Worm (Caenorhabditis elegans) whole organism, L1 larva: ENCODE data around the gene ZK355.3.
A peak's percentile ranks its signal among the peaks of the same experiment; 100 is the strongest.

Experiments used
- C16A3.4 ChIP-seq: fragments of 150-350 bp; optimal IDR thresholded peaks from 2 replicates; lab custom pipeline; 2014; ENCODE audit warnings: missing biosample characterization, missing genetic modification characterization
- F16B12.6 ChIP-seq: fragments of 150-350 bp; optimal IDR thresholded peaks from 2 replicates; lab custom pipeline; 2014; ENCODE audit warnings: missing biosample characterization, missing genetic modification characterization
- Y116A8C.19 ChIP-seq: sonication (generic microtip); optimal IDR thresholded peaks from 2 replicates; lab custom pipeline; 2016; ENCODE audit warnings: missing compliant biosample characterization, missing genetic modification characterization, borderline replicate concordance
- aha-1 ChIP-seq: fragments of 150-350 bp; optimal IDR thresholded peaks from 2 replicates; lab custom pipeline; 2014; ENCODE audit warnings: missing biosample characterization, missing genetic modification characterization
- alr-1 ChIP-seq: fragments of 200-800 bp; sonication (Bioruptor generic); optimal IDR thresholded peaks from 2 replicates; lab custom pipeline; 2018; ENCODE audit warnings: borderline replicate concordance, mild to moderate bottlenecking, missing genetic modification characterization, missing compliant biosample characterization
- ceh-63 ChIP-seq: fragments of 200-800 bp; sonication (Bioruptor generic); optimal IDR thresholded peaks from 2 replicates; lab custom pipeline; 2018; ENCODE audit warnings: mild to moderate bottlenecking, missing genetic modification characterization, missing compliant biosample characterization
- ceh-8 ChIP-seq: fragments of 200-800 bp; sonication (Bioruptor generic); optimal IDR thresholded peaks from 2 replicates; lab custom pipeline; 2018; ENCODE audit warnings: mild to moderate bottlenecking, missing genetic modification characterization, moderate library complexity, missing compliant biosample characterization
- ceh-82 ChIP-seq, 3 experiments: fragments of 150-350 bp in 1 of 3; sonication (generic microtip) in 2 of 3; optimal IDR thresholded peaks; 2 replicates each; lab custom pipeline; 2014 to 2017; ENCODE audit warnings: missing biosample characterization in 3 of 3, missing genetic modification characterization in 3 of 3
- ceh-88 ChIP-seq: fragments of 200-800 bp; sonication (Bioruptor generic); IDR thresholded peaks from 2 replicates; pipeline ENCODE4 v1.3.6; 2022; ENCODE audit warnings: missing genetic modification characterization, missing compliant biosample characterization
- ceh-90 ChIP-seq: sonication (generic microtip); optimal IDR thresholded peaks from 2 replicates; lab custom pipeline; 2016; ENCODE audit warnings: missing genetic modification characterization, missing compliant biosample characterization
- ces-1 ChIP-seq: fragments of 150-350 bp; optimal IDR thresholded peaks from 2 replicates; lab custom pipeline; 2014; ENCODE audit warnings: missing biosample characterization, missing genetic modification reagents, missing genetic modification characterization
- efl-1 ChIP-seq, 4 experiments: fragments of 150-350 bp; optimal IDR thresholded peaks in 3 of 4; peaks in 1 of 4; 1 replicate in 1 of 4; 2 replicates in 3 of 4; lab custom pipeline; 2014; ENCODE audit warnings: missing biosample characterization in 2 of 4, missing genetic modification characterization in 2 of 4, missing genetic modification reagents in 2 of 4
- efl-3 ChIP-seq: fragments of 200-800 bp; sonication (Bioruptor generic); optimal IDR thresholded peaks from 2 replicates; lab custom pipeline; 2018; ENCODE audit warnings: mild to moderate bottlenecking, missing genetic modification characterization, missing compliant biosample characterization
- elt-2 ChIP-seq: sonication (generic microtip); optimal IDR thresholded peaks from 2 replicates; lab custom pipeline; 2016; ENCODE audit warnings: missing genetic modification characterization, mild to moderate bottlenecking, inconsistent platforms, missing compliant biosample characterization, missing genetic modification reagents
- ets-5 ChIP-seq: fragments of 200-800 bp; sonication (Bioruptor generic); IDR thresholded peaks from 2 replicates; pipeline ENCODE4 v1.3.6; 2022; ENCODE audit warnings: missing genetic modification characterization, missing compliant biosample characterization
- fkh-10 ChIP-seq: sonication (generic microtip); optimal IDR thresholded peaks from 2 replicates; lab custom pipeline; 2017; ENCODE audit warnings: missing biosample characterization, missing genetic modification reagents, missing genetic modification characterization
- fkh-8 ChIP-seq: sonication (generic microtip); optimal IDR thresholded peaks from 2 replicates; lab custom pipeline; 2016; ENCODE audit warnings: mild to moderate bottlenecking, missing genetic modification characterization, missing compliant biosample characterization
- hlh-17 ChIP-seq: fragments of 200-800 bp; sonication (Bioruptor generic); optimal IDR thresholded peaks from 2 replicates; lab custom pipeline; 2018; ENCODE audit warnings: missing genetic modification characterization, mild to moderate bottlenecking, missing compliant biosample characterization, moderate library complexity, borderline replicate concordance
- hlh-4 ChIP-seq: sonication (generic microtip); optimal IDR thresholded peaks from 2 replicates; lab custom pipeline; 2016; ENCODE audit warnings: mild to moderate bottlenecking, missing genetic modification characterization, missing compliant biosample characterization
- hpl-2 ChIP-seq: fragments of 150-350 bp; optimal IDR thresholded peaks from 2 replicates; lab custom pipeline; 2014; ENCODE audit warnings: missing biosample characterization, missing genetic modification reagents, missing genetic modification characterization
- isw-1 ChIP-seq: fragments of 200-800 bp; sonication (Bioruptor generic); IDR thresholded peaks from 2 replicates; pipeline ENCODE4 v1.3.6; 2022; ENCODE audit warnings: missing genetic modification characterization, missing compliant biosample characterization
- jun-1 ChIP-seq: fragments of 150-350 bp; optimal IDR thresholded peaks from 2 replicates; lab custom pipeline; 2014; ENCODE audit warnings: missing biosample characterization, missing genetic modification reagents, missing genetic modification characterization
- lin-13 ChIP-seq: fragments of 150-350 bp; optimal IDR thresholded peaks from 2 replicates; lab custom pipeline; 2014; ENCODE audit warnings: missing biosample characterization, missing genetic modification reagents, missing genetic modification characterization
- lin-14 ChIP-seq: fragments of 200-800 bp; sonication (Bioruptor generic); optimal IDR thresholded peaks from 2 replicates; lab custom pipeline; 2018; ENCODE audit warnings: mild to moderate bottlenecking, missing genetic modification characterization, moderate library complexity, missing compliant biosample characterization
- lir-3 ChIP-seq: sonication (generic microtip); optimal IDR thresholded peaks from 2 replicates; lab custom pipeline; 2016; ENCODE audit warnings: mild to moderate bottlenecking, missing genetic modification characterization, moderate library complexity, missing compliant biosample characterization; ENCODE audit not compliant: poor library complexity
- mab-9 ChIP-seq: fragments of 200-800 bp; sonication (Bioruptor generic); IDR thresholded peaks from 2 replicates; pipeline ENCODE4 v1.3.6; 2022; ENCODE audit warnings: missing genetic modification reagents, missing genetic modification characterization, missing compliant biosample characterization
- mef-2 ChIP-seq: fragments of 150-350 bp; optimal IDR thresholded peaks from 2 replicates; lab custom pipeline; 2014; ENCODE audit warnings: missing biosample characterization, missing genetic modification characterization
- nhr-11 ChIP-seq: fragments of 150-350 bp; optimal IDR thresholded peaks from 2 replicates; lab custom pipeline; 2014; ENCODE audit warnings: missing biosample characterization, missing genetic modification characterization
- nhr-12 ChIP-seq: sonication (generic microtip); optimal IDR thresholded peaks from 2 replicates; lab custom pipeline; 2017; ENCODE audit warnings: missing biosample characterization, missing genetic modification characterization
- nhr-20 ChIP-seq: sonication (generic microtip); optimal IDR thresholded peaks from 2 replicates; lab custom pipeline; 2016; ENCODE audit warnings: mild to moderate bottlenecking, missing genetic modification characterization, missing compliant biosample characterization
- nhr-237 ChIP-seq: fragments of 150-350 bp; optimal IDR thresholded peaks from 2 replicates; lab custom pipeline; 2014; ENCODE audit warnings: missing biosample characterization, missing genetic modification characterization
- nhr-71 ChIP-seq: sonication (generic microtip); optimal IDR thresholded peaks from 2 replicates; lab custom pipeline; 2016; ENCODE audit warnings: mild to moderate bottlenecking, missing genetic modification characterization, moderate library complexity, missing compliant biosample characterization
- nhr-77 ChIP-seq: fragments of 150-350 bp; optimal IDR thresholded peaks from 2 replicates; lab custom pipeline; 2014; ENCODE audit warnings: missing biosample characterization, missing genetic modification characterization
- nhr-84 ChIP-seq: sonication (generic microtip); optimal IDR thresholded peaks from 2 replicates; lab custom pipeline; 2017; ENCODE audit warnings: missing biosample characterization, missing genetic modification characterization
- nhr-85 ChIP-seq: sonication (generic microtip); peaks from one replicate; lab custom pipeline; 2016; ENCODE audit warnings: missing genetic modification characterization, inconsistent platforms, missing compliant biosample characterization
- pag-3 ChIP-seq: sonication (generic microtip); optimal IDR thresholded peaks from 2 replicates; lab custom pipeline; 2017; ENCODE audit warnings: missing genetic modification characterization, mild to moderate bottlenecking, missing compliant biosample characterization, antibody characterized with exemption, borderline replicate concordance; ENCODE audit not compliant: insufficient read depth
- pax-3 ChIP-seq: fragments of 200-800 bp; sonication (Bioruptor generic); optimal IDR thresholded peaks from 2 replicates; lab custom pipeline; 2018; ENCODE audit warnings: mild to moderate bottlenecking, missing genetic modification characterization, moderate library complexity, missing compliant biosample characterization
- pqm-1 ChIP-seq: sonication (generic microtip); optimal IDR thresholded peaks from 3 replicates; lab custom pipeline; 2017; ENCODE audit warnings: missing biosample characterization, missing genetic modification characterization
- rnt-1 ChIP-seq: sonication (generic microtip); optimal IDR thresholded peaks from 2 replicates; lab custom pipeline; 2016; ENCODE audit warnings: mild to moderate bottlenecking, missing genetic modification characterization, moderate library complexity, missing compliant biosample characterization
- sox-4 ChIP-seq: sonication (generic microtip); optimal IDR thresholded peaks from 2 replicates; lab custom pipeline; 2016; ENCODE audit warnings: missing genetic modification characterization, missing compliant biosample characterization
- sptf-1 ChIP-seq: fragments of 150-350 bp; optimal IDR thresholded peaks from 2 replicates; lab custom pipeline; 2014; ENCODE audit warnings: missing biosample characterization, missing genetic modification characterization
- swsn-7 ChIP-seq: sonication (generic microtip); optimal IDR thresholded peaks from 2 replicates; lab custom pipeline; 2016; ENCODE audit warnings: missing genetic modification characterization, missing compliant biosample characterization
- tbx-2 ChIP-seq: sonication (generic microtip); optimal IDR thresholded peaks from 2 replicates; lab custom pipeline; 2016; ENCODE audit warnings: missing genetic modification characterization, missing compliant biosample characterization
- tlp-1 ChIP-seq: fragments of 150-350 bp; optimal IDR thresholded peaks from 2 replicates; lab custom pipeline; 2014; ENCODE audit warnings: missing biosample characterization, missing genetic modification characterization
- unc-86 ChIP-seq: sonication (generic microtip); optimal IDR thresholded peaks from 2 replicates; lab custom pipeline; 2016; ENCODE audit warnings: missing genetic modification characterization, missing compliant biosample characterization
- unc-98 ChIP-seq: fragments of 200-800 bp; sonication (Bioruptor generic); IDR thresholded peaks from 2 replicates; pipeline ENCODE4 v1.3.6; 2022; ENCODE audit warnings: missing genetic modification characterization, missing compliant biosample characterization
- vab-15 ChIP-seq: sonication (generic microtip); optimal IDR thresholded peaks from 2 replicates; lab custom pipeline; 2017; ENCODE audit warnings: missing genotype, mild to moderate bottlenecking, missing genetic modification characterization, missing compliant biosample characterization
- xbp-1 ChIP-seq: sonication (generic microtip); optimal IDR thresholded peaks from 2 replicates; lab custom pipeline; 2016; ENCODE audit warnings: missing genetic modification characterization, missing compliant biosample characterization
- zag-1 ChIP-seq: fragments of 150-350 bp; optimal IDR thresholded peaks from 2 replicates; lab custom pipeline; 2014; ENCODE audit warnings: missing biosample characterization, missing genetic modification characterization
- zip-4 ChIP-seq: fragments of 200-800 bp; sonication (Bioruptor generic); optimal IDR thresholded peaks from 2 replicates; lab custom pipeline; 2018; ENCODE audit warnings: mild to moderate bottlenecking, missing genetic modification characterization, moderate library complexity, missing compliant biosample characterization
- ztf-11 ChIP-seq, 2 experiments: sonication (generic microtip); optimal IDR thresholded peaks; 2 replicates each; lab custom pipeline; 2016 to 2017; ENCODE audit warnings: missing genetic modification characterization in 2 of 2, missing biosample characterization in 1 of 2, missing compliant biosample characterization in 1 of 2

Gene ZK355.3

ce11 chrII:2973940-2974402 lies 46.5 kb upstream of the ZK355.3 start:
- TF ChIP-seq fkh-8 (tag; lab: Kevin White, UChicago) (peak; percentile 97), nhr-20 (peak; percentile 94), pqm-1 (tag; lab: Kevin White, UChicago) (no peak), mab-9 (GFP tag; lab: Robert Waterston, UW) (peak; percentile 99), isw-1 (peak; percentile 95), tlp-1 (tag; lab: Kevin White, UChicago) (no peak), aha-1 (peak; percentile 78), ets-5 (GFP tag; lab: Robert Waterston, UW) (peak; percentile 87; the same call in 1 of the 2 replicates), xbp-1 (peak; percentile 87), ceh-90 (tag; lab: Kevin White, UChicago) (no peak), nhr-71 (tag; lab: Kevin White, UChicago) (peak; percentile 99), hpl-2 (GFP tag; lab: Kevin White, UChicago) (peak; percentile 88), pax-3 (peak; percentile 95), efl-1 (optimal IDR thresholded peaks at IDR 0.05; lab: Kevin White, UChicago) (peak; percentile 91 to 98), efl-1 (GFP tag; optimal IDR thresholded peaks at IDR 0.05 in 1 of 2; lab: Kevin White, UChicago) (peak; percentile 68 to 97), nhr-11 (tag; lab: Kevin White, UChicago) (peak; percentile 90), fkh-10 (GFP tag; lab: Kevin White, UChicago) (peak; percentile 92), ceh-82 (tag; optimal IDR thresholded peaks at IDR 0.05; lab: Kevin White, UChicago) (peak; percentile 75 to 96 (median 94)), C16A3.4 (tag; lab: Kevin White, UChicago) (peak; percentile 82), nhr-84 (tag; lab: Kevin White, UChicago) (peak; percentile 63), elt-2 (tag; lab: Kevin White, UChicago) (peak; percentile 93), swsn-7 (tag; lab: Kevin White, UChicago) (peak; percentile 98), ceh-8 (GFP tag; lab: Kevin White, UChicago) (peak; percentile 100), lir-3 (tag; lab: Kevin White, UChicago) (peak; percentile 79), ztf-11 (tag; optimal IDR thresholded peaks at IDR 0.05; lab: Kevin White, UChicago) (peak; percentile 73 to 95), zip-4 (peak; percentile 91), vab-15 (peak; percentile 54), tbx-2 (peak; percentile 98), rnt-1 (tag; lab: Kevin White, UChicago) (peak; percentile 93), unc-98 (GFP tag; lab: Robert Waterston, UW) (peak; percentile 79; the same call in 1 of the 2 replicates), unc-86 (peak; percentile 98), lin-13 (GFP tag; lab: Kevin White, UChicago) (peak; percentile 94), sox-4 (tag; lab: Kevin White, UChicago) (peak; percentile 80), ceh-63 (GFP tag; lab: Kevin White, UChicago) (peak; percentile 45), hlh-4 (tag; lab: Kevin White, UChicago) (no peak), alr-1 (tag; lab: Kevin White, UChicago) (no peak), pag-3 (tag; lab: Kevin White, UChicago) (no peak), hlh-17 (GFP tag; lab: Kevin White, UChicago) (peak; percentile 81), ceh-88 (GFP tag; lab: Robert Waterston, UW) (peak; percentile 96), nhr-237 (peak; percentile 89), efl-3 (GFP tag; lab: Kevin White, UChicago) (peak; percentile 85), F16B12.6 (tag; lab: Kevin White, UChicago) (peak; percentile 38), jun-1 (tag; lab: Kevin White, UChicago) (peak; percentile 98), nhr-85 (tag; lab: Kevin White, UChicago) (peak; percentile 100), sptf-1 (tag; lab: Kevin White, UChicago) (no peak), nhr-77 (tag; lab: Kevin White, UChicago) (peak; percentile 85), lin-14 (GFP tag; lab: Kevin White, UChicago) (peak; percentile 100), ces-1 (GFP tag; lab: Kevin White, UChicago) (no peak), mef-2 (tag; lab: Kevin White, UChicago) (peak; percentile 91), nhr-12 (tag; lab: Kevin White, UChicago) (peak; percentile 46), zag-1 (tag; lab: Kevin White, UChicago) (peak; percentile 28), Y116A8C.19 (tag; lab: Kevin White, UChicago) (no peak)
